Fruit fly (Drosophila melanogaster) whole organism, embryonic: ENCODE data around the gene Mul1.

ENCODE experiments used
- B-H1 ChIP-seq: fragments of 200-800 bp; sonication (Bioruptor generic); IDR thresholded peaks from 3 replicates; pipeline ENCODE4 v1.3.6; 2022; ENCODE audit warnings: missing biosample characterization, missing genetic modification characterization
- Bdp1 ChIP-seq: fragments of 200-800 bp; sonication (Bioruptor generic); optimal IDR thresholded peaks from 3 replicates; lab custom pipeline; 2016; ENCODE audit warnings: missing biosample characterization, missing genetic modification characterization
- CG10147 ChIP-seq: fragments of 200-800 bp; sonication (Bioruptor generic); optimal IDR thresholded peaks from 2 replicates; lab custom pipeline; 2019; ENCODE audit warnings: missing biosample characterization, mild to moderate bottlenecking, missing genetic modification characterization, moderate library complexity
- CG10209 ChIP-seq: fragments of 200-800 bp; sonication (Bioruptor generic); optimal IDR thresholded peaks from 3 replicates; lab custom pipeline; 2017; ENCODE audit warnings: missing biosample characterization, mild to moderate bottlenecking, missing genetic modification characterization, missing genetic modification reagents
- CG10959 ChIP-seq: fragments of 200-800 bp; sonication (Bioruptor generic); IDR thresholded peaks from 2 replicates; pipeline ENCODE4 v1.3.6; 2022; ENCODE audit warnings: missing biosample characterization, missing genetic modification characterization
- CG14014 ChIP-seq: fragments of 200-800 bp; sonication (Bioruptor generic); IDR thresholded peaks from 2 replicates; pipeline ENCODE4 v1.3.6; 2022; ENCODE audit warnings: missing biosample characterization, missing genetic modification characterization
- CG15601 ChIP-seq: fragments of 200-800 bp; sonication (Bioruptor generic); optimal IDR thresholded peaks from 3 replicates; lab custom pipeline; 2019; ENCODE audit warnings: missing biosample characterization, mild to moderate bottlenecking, missing genetic modification characterization, moderate library complexity
- CG17385 ChIP-seq: fragments of 200-800 bp; sonication (Bioruptor generic); optimal IDR thresholded peaks from 3 replicates; lab custom pipeline; 2018; ENCODE audit warnings: missing biosample characterization, mild to moderate bottlenecking, missing genetic modification characterization
- CG2120 ChIP-seq: fragments of 200-800 bp; sonication (Bioruptor generic); optimal IDR thresholded peaks from 3 replicates; lab custom pipeline; 2016; ENCODE audit warnings: missing biosample characterization, missing genetic modification characterization
- CG2202 ChIP-seq: fragments of 200-800 bp; sonication (Bioruptor generic); optimal IDR thresholded peaks from 2 replicates; lab custom pipeline; 2018; ENCODE audit warnings: missing biosample characterization, mild to moderate bottlenecking, missing genetic modification characterization
- CG2875 ChIP-seq: fragments of 200-800 bp; sonication (Bioruptor generic); optimal IDR thresholded peaks from 2 replicates; lab custom pipeline; 2017; ENCODE audit warnings: missing biosample characterization, mild to moderate bottlenecking, missing genetic modification characterization, missing genetic modification reagents
- CG3838 ChIP-seq: fragments of 200-800 bp; sonication (Bioruptor generic); optimal IDR thresholded peaks from 3 replicates; lab custom pipeline; 2016; ENCODE audit warnings: missing biosample characterization, missing genetic modification characterization
- CG3995 ChIP-seq: fragments of 200-800 bp; sonication (Bioruptor generic); optimal IDR thresholded peaks from 3 replicates; lab custom pipeline; 2016; ENCODE audit warnings: missing biosample characterization, missing genetic modification characterization
- CG42726 ChIP-seq: fragments of 200-800 bp; sonication (Bioruptor generic); IDR thresholded peaks from 2 replicates; pipeline ENCODE4 v1.3.6; 2022; ENCODE audit warnings: missing biosample characterization, missing genetic modification characterization; ENCODE audit not compliant: partially characterized antibody
- CG6765 ChIP-seq: fragments of 200-800 bp; sonication (Bioruptor generic); optimal IDR thresholded peaks from 3 replicates; lab custom pipeline; 2017; ENCODE audit warnings: missing biosample characterization, mild to moderate bottlenecking, missing genetic modification characterization
- CG7357 ChIP-seq: fragments of 200-800 bp; sonication (Bioruptor generic); IDR thresholded peaks from 3 replicates; pipeline ENCODE4 v1.3.6; 2022; ENCODE audit warnings: missing biosample characterization, missing genetic modification characterization
- CG7372 ChIP-seq: fragments of 200-800 bp; sonication (Bioruptor generic); IDR thresholded peaks from 2 replicates; pipeline ENCODE4 v1.3.6; 2022; ENCODE audit warnings: missing biosample characterization, missing genetic modification characterization
- CG9932 ChIP-seq: fragments of 200-800 bp; sonication (Bioruptor generic); IDR thresholded peaks from 2 replicates; pipeline ENCODE4 v1.3.6; 2022; ENCODE audit warnings: missing biosample characterization, missing genetic modification characterization
- D19B ChIP-seq: fragments of 200-800 bp; sonication (Bioruptor generic); optimal IDR thresholded peaks from 2 replicates; lab custom pipeline; 2017; ENCODE audit warnings: missing biosample characterization, mild to moderate bottlenecking, missing genetic modification characterization
- Dek ChIP-seq: fragments of 200-800 bp; sonication (Bioruptor generic); optimal IDR thresholded peaks from 3 replicates; lab custom pipeline; 2019; ENCODE audit warnings: missing biosample characterization, mild to moderate bottlenecking, missing genetic modification characterization, moderate library complexity
- Doc3 ChIP-seq: fragments of 200-800 bp; sonication (Bioruptor generic); IDR thresholded peaks from 3 replicates; pipeline ENCODE4 v1.3.6; 2022; ENCODE audit warnings: missing biosample characterization, missing genetic modification characterization; ENCODE audit not compliant: partially characterized antibody
- Dp ChIP-seq: fragments of 200-800 bp; sonication (Bioruptor generic); optimal IDR thresholded peaks from 2 replicates; lab custom pipeline; 2018; ENCODE audit warnings: missing biosample characterization, mild to moderate bottlenecking, missing genetic modification characterization, moderate library complexity
- Dref ChIP-seq: fragments of 200-800 bp; sonication (Bioruptor generic); IDR thresholded peaks from 2 replicates; pipeline ENCODE4 v1.3.6; 2022; ENCODE audit warnings: missing biosample characterization, missing genetic modification characterization
- E2f2 ChIP-seq: fragments of 200-800 bp; sonication (Bioruptor generic); IDR thresholded peaks from 2 replicates; pipeline ENCODE4 v1.3.6; 2022; ENCODE audit warnings: missing biosample characterization, missing genetic modification characterization
- Fer3 ChIP-seq: fragments of 200-800 bp; sonication (Bioruptor generic); optimal IDR thresholded peaks from 2 replicates; lab custom pipeline; 2018; ENCODE audit warnings: missing biosample characterization, mild to moderate bottlenecking, missing genetic modification characterization, moderate library complexity
- H2.0 ChIP-seq: fragments of 200-800 bp; sonication (Bioruptor generic); IDR thresholded peaks from 2 replicates; pipeline ENCODE4 v1.3.6; 2022; ENCODE audit warnings: missing biosample characterization, missing genetic modification characterization
- Hmr ChIP-seq: fragments of 200-800 bp; sonication (Bioruptor generic); optimal IDR thresholded peaks from 3 replicates; lab custom pipeline; 2017; ENCODE audit warnings: mild to moderate bottlenecking, missing biosample characterization, missing genetic modification reagents, missing genetic modification characterization
- Hr3 ChIP-seq: fragments of 200-800 bp; sonication (Bioruptor generic); optimal IDR thresholded peaks from 3 replicates; lab custom pipeline; 2016; ENCODE audit warnings: missing biosample characterization, missing genetic modification characterization
- Lim3 ChIP-seq: fragments of 200-800 bp; sonication (Bioruptor generic); IDR thresholded peaks from 2 replicates; pipeline ENCODE4 v1.3.6; 2022; ENCODE audit warnings: missing biosample characterization, missing genetic modification characterization
- Mrtf ChIP-seq: fragments of 200-800 bp; sonication (Bioruptor generic); IDR thresholded peaks from 3 replicates; pipeline ENCODE4 v1.3.6; 2022; ENCODE audit warnings: missing biosample characterization, missing genetic modification characterization
- Oli ChIP-seq: fragments of 200-800 bp; sonication (Bioruptor generic); optimal IDR thresholded peaks from 2 replicates; lab custom pipeline; 2018; ENCODE audit warnings: missing biosample characterization, mild to moderate bottlenecking, missing genetic modification characterization, moderate library complexity
- Rx ChIP-seq: fragments of 200-800 bp; sonication (Bioruptor generic); IDR thresholded peaks from 2 replicates; pipeline ENCODE4 v1.3.6; 2022; ENCODE audit warnings: missing biosample characterization, missing genetic modification characterization
- Scr ChIP-seq: fragments of 200-800 bp; sonication (Bioruptor generic); IDR thresholded peaks from 2 replicates; pipeline ENCODE4 v1.3.6; 2022; ENCODE audit warnings: missing biosample characterization, missing genetic modification characterization; ENCODE audit not compliant: partially characterized antibody
- Spps ChIP-seq: fragments of 200-800 bp; sonication (Bioruptor generic); optimal IDR thresholded peaks from 2 replicates; lab custom pipeline; 2018; ENCODE audit warnings: missing biosample characterization, mild to moderate bottlenecking, missing genetic modification characterization
- az2 ChIP-seq: fragments of 200-800 bp; sonication (Bioruptor generic); optimal IDR thresholded peaks from 3 replicates; lab custom pipeline; 2016; ENCODE audit warnings: missing biosample characterization, missing genetic modification characterization
- caup ChIP-seq: fragments of 200-800 bp; sonication (Bioruptor generic); optimal IDR thresholded peaks from 3 replicates; lab custom pipeline; 2017; ENCODE audit warnings: missing biosample characterization, mild to moderate bottlenecking, missing genetic modification characterization, moderate library complexity; ENCODE audit not compliant: severe bottlenecking
- cg ChIP-seq: fragments of 200-800 bp; sonication (Bioruptor generic); optimal IDR thresholded peaks from 3 replicates; lab custom pipeline; 2019; ENCODE audit warnings: missing biosample characterization, mild to moderate bottlenecking, missing genetic modification characterization, moderate library complexity
- crc ChIP-seq: fragments of 200-800 bp; sonication (Bioruptor generic); optimal IDR thresholded peaks from 2 replicates; lab custom pipeline; 2016; ENCODE audit warnings: missing biosample characterization, missing genetic modification characterization
- croc ChIP-seq: fragments of 200-800 bp; sonication (Bioruptor generic); conservative IDR thresholded peaks from 3 replicates; pipeline ENCODE4 v1.3.6; 2022; ENCODE audit warnings: missing biosample characterization, missing genetic modification characterization
- dati ChIP-seq: fragments of 200-800 bp; sonication (Bioruptor generic); IDR thresholded peaks from 2 replicates; pipeline ENCODE4 v1.3.6; 2022; ENCODE audit warnings: missing biosample characterization, missing genetic modification characterization
- fd3F ChIP-seq: fragments of 200-800 bp; sonication (Bioruptor generic); optimal IDR thresholded peaks from 2 replicates; lab custom pipeline; 2018; ENCODE audit warnings: missing biosample characterization, mild to moderate bottlenecking, missing genetic modification characterization, moderate library complexity
- grau ChIP-seq: fragments of 200-800 bp; optimal IDR thresholded peaks from 3 replicates; lab custom pipeline; 2019; ENCODE audit warnings: missing biosample characterization, mild to moderate bottlenecking, missing genetic modification characterization, moderate library complexity
- kah ChIP-seq: fragments of 200-800 bp; sonication (Bioruptor generic); optimal IDR thresholded peaks from 2 replicates; lab custom pipeline; 2018; ENCODE audit warnings: missing biosample characterization, mild to moderate bottlenecking, missing genetic modification characterization
- klu ChIP-seq: fragments of 200-800 bp; sonication (Bioruptor generic); IDR thresholded peaks from 2 replicates; pipeline ENCODE4 v1.3.6; 2022; ENCODE audit warnings: missing biosample characterization, missing genetic modification characterization
- pho ChIP-seq: fragments of 200-800 bp; sonication (Bioruptor generic); optimal IDR thresholded peaks from 2 replicates; lab custom pipeline; 2016; ENCODE audit warnings: missing biosample characterization, missing genetic modification characterization
- schlank ChIP-seq: fragments of 200-800 bp; sonication (Bioruptor generic); optimal IDR thresholded peaks from 2 replicates; lab custom pipeline; 2018; ENCODE audit warnings: missing biosample characterization, mild to moderate bottlenecking, missing genetic modification characterization
- sima ChIP-seq: fragments of 200-800 bp; sonication (Bioruptor generic); optimal IDR thresholded peaks from 2 replicates; lab custom pipeline; 2016; ENCODE audit warnings: missing biosample characterization, missing genetic modification characterization
- sisA ChIP-seq: fragments of 200-800 bp; sonication (Bioruptor generic); IDR thresholded peaks from 2 replicates; pipeline ENCODE4 v1.3.6; 2022; ENCODE audit warnings: missing biosample characterization, missing genetic modification characterization
- slou ChIP-seq: fragments of 200-800 bp; sonication (Bioruptor generic); optimal IDR thresholded peaks from 3 replicates; lab custom pipeline; 2016; ENCODE audit warnings: missing biosample characterization, missing genetic modification characterization
- unpg ChIP-seq: fragments of 200-800 bp; sonication (Bioruptor generic); optimal IDR thresholded peaks from 3 replicates; lab custom pipeline; 2018; ENCODE audit warnings: missing biosample characterization, mild to moderate bottlenecking, missing genetic modification characterization, moderate library complexity
- vvl ChIP-seq: fragments of 200-800 bp; sonication (Bioruptor generic); IDR thresholded peaks from 2 replicates; pipeline ENCODE4 v1.3.6; 2022; ENCODE audit warnings: missing biosample characterization, missing genetic modification characterization
- yki ChIP-seq: fragments of >200 bp; optimal IDR thresholded peaks from 3 replicates; lab custom pipeline; 2018

Gene Mul1

dm6 chr3L:4016754-4017153, 4.5 kb upstream of the Mul1 start (continued):
- TF ChIP-seq Hr3 (GFP tag; lab: Kevin White, UChicago) (peak; percentile 43), Dref (GFP tag; lab: Robert Waterston, UW) (no peak), kah (peak; percentile 13), Doc3 (GFP tag; lab: Robert Waterston, UW) (no peak), sisA (GFP tag; lab: Robert Waterston, UW) (peak; percentile 79), CG6765 (no peak), CG7372 (no peak), CG3995 (GFP tag; lab: Kevin White, UChicago) (no peak), sima (no peak), Dek (tag; lab: Kevin White, UChicago) (no peak), klu (GFP tag; lab: Robert Waterston, UW) (peak; percentile 37; the same call in 1 of the 2 replicates), cg (no peak), unpg (GFP tag; lab: Kevin White, UChicago) (peak; percentile 73), Dp (GFP tag; lab: Kevin White, UChicago) (no peak), vvl (GFP tag; lab: Robert Waterston, UW) (peak; percentile 81), fd3F (GFP tag; lab: Kevin White, UChicago) (no peak), CG15601 (tag; lab: Kevin White, UChicago) (peak; percentile 65), Lim3 (GFP tag; lab: Robert Waterston, UW) (no peak), Rx (GFP tag; lab: Robert Waterston, UW) (peak; percentile 48; the same call in 1 of the 2 replicates), Fer3 (tag; lab: Kevin White, UChicago) (peak; percentile 11), crc (GFP tag; lab: Kevin White, UChicago) (no peak), Spps (tag; lab: Kevin White, UChicago) (peak; percentile 56), CG14014 (peak; percentile 42; the same call in 1 of the 2 replicates), CG17385 (GFP tag; lab: Kevin White, UChicago) (peak; percentile 51), CG10209 (GFP tag; lab: Kevin White, UChicago) (peak; percentile 47), CG2120 (GFP tag; lab: Kevin White, UChicago) (no peak), az2 (GFP tag; lab: Kevin White, UChicago) (peak; percentile 75), Scr (GFP tag; lab: Robert Waterston, UW) (no peak), grau (tag; lab: Kevin White, UChicago) (peak; percentile 93), caup (no peak), Oli (peak; percentile 65), H2.0 (GFP tag; lab: Robert Waterston, UW) (peak; percentile 70), dati (peak; percentile 70), CG9932 (no peak), pho (GFP tag; lab: Kevin White, UChicago) (no peak), CG7357 (GFP tag; lab: Robert Waterston, UW) (peak; percentile 50; the same call in 1 of the 3 replicates), slou (GFP tag; lab: Kevin White, UChicago) (no peak), CG2202 (peak; percentile 60), CG10959 (peak; percentile 85), CG42726 (GFP tag; lab: Robert Waterston, UW) (no peak), B-H1 (GFP tag; lab: Robert Waterston, UW) (0 out of 3 replicates have a peak, but pooled peaks have one; percentile 11), yki (lab: Kevin White, UChicago) (no peak), CG2875 (GFP tag; lab: Kevin White, UChicago) (peak; percentile 58), Hmr (GFP tag; lab: Kevin White, UChicago) (no peak), schlank (no peak), CG10147 (no peak), Mrtf (peak; percentile 61; the same call in 1 of the 3 replicates), CG3838 (no peak), D19B (GFP tag; lab: Kevin White, UChicago) (no peak), Bdp1 (GFP tag; lab: Kevin White, UChicago) (no peak), E2f2 (GFP tag; lab: Robert Waterston, UW) (peak; percentile 18; the same call in 1 of the 2 replicates), croc (GFP tag; lab: Robert Waterston, UW) (peak; percentile 73)
